Worm (Caenorhabditis elegans) whole organism, midembryonic: ENCODE data around the gene aat-7.

ENCODE experiments used
- T22C8.4 ChIP-seq: fragments of 200-800 bp; sonication (Bioruptor generic); IDR thresholded peaks from 2 replicates; pipeline ENCODE4 v1.3.6; 2022; ENCODE audit warnings: missing genetic modification characterization, missing compliant biosample characterization
- cog-1 ChIP-seq: sonication (generic microtip); optimal IDR thresholded peaks from 2 replicates; lab custom pipeline; 2016; ENCODE audit warnings: missing genetic modification characterization, missing compliant biosample characterization
- flt-1 ChIP-seq: fragments of 200-800 bp; sonication (Bioruptor generic); IDR thresholded peaks from 2 replicates; pipeline ENCODE4 v1.3.6; 2022; ENCODE audit warnings: missing genetic modification characterization, missing compliant biosample characterization
- klf-2 ChIP-seq: fragments of 200-800 bp; sonication (Bioruptor generic); conservative IDR thresholded peaks from 2 replicates; pipeline ENCODE4 v1.3.6; 2022; ENCODE audit warnings: missing genetic modification reagents, missing genetic modification characterization, missing compliant biosample characterization
- med-1 ChIP-seq: sonication (generic microtip); optimal IDR thresholded peaks from 2 replicates; lab custom pipeline; 2017; ENCODE audit warnings: missing genetic modification characterization, mild to moderate bottlenecking, missing compliant biosample characterization, antibody characterized with exemption, missing genetic modification reagents; ENCODE audit not compliant: insufficient read depth
- ref-1 ChIP-seq: fragments of 200-800 bp; sonication (Bioruptor generic); conservative IDR thresholded peaks from 2 replicates; pipeline ENCODE4 v1.3.6; 2022; ENCODE audit warnings: missing genetic modification reagents, missing genetic modification characterization, missing compliant biosample characterization
- tab-1 ChIP-seq: fragments of 200-800 bp; sonication (Bioruptor generic); IDR thresholded peaks from 2 replicates; pipeline ENCODE4 v1.3.6; 2022; ENCODE audit warnings: missing genetic modification characterization, missing compliant biosample characterization
- ztf-29 ChIP-seq: fragments of 200-800 bp; sonication (Bioruptor generic); IDR thresholded peaks from 2 replicates; pipeline ENCODE4 v1.3.6; 2022; ENCODE audit warnings: missing genetic modification reagents, missing genetic modification characterization, missing compliant biosample characterization

Gene aat-7

DNA sequence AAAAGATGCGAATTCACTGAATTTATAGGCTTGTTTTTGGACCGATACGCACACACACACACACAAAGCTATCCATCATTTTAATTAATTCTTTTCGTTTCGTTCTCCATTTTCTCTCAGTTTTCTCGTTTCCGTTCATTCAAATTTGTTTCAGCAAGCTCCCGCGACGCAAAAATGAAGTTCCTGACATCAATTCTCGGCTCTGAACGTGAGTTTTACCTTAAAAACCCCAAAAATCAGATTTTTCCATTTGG, 51.6 kb downstream of the aat-7 start, which contains the start of gene Y51H7C.3:
Gene Y51H7C.3 (plus strand): TSS at position 155 of the 254 bp plus-strand sequence.
- TF ChIP-seq med-1 (GFP tag; lab: Kevin White, UChicago): no peak
- no peak for TF ChIP-seq T22C8.4
- no peak for TF ChIP-seq ref-1 (GFP tag; lab: Robert Waterston, UW)
- TF ChIP-seq klf-2 (GFP tag; lab: Robert Waterston, UW): no peak
- TF ChIP-seq flt-1 (GFP tag; lab: Robert Waterston, UW): no peak
- no peak for TF ChIP-seq ztf-29 (GFP tag; lab: Robert Waterston, UW)
- no peak for TF ChIP-seq tab-1 (GFP tag; lab: Robert Waterston, UW)
- no peak for TF ChIP-seq cog-1 (tag; lab: Kevin White, UChicago)
